Worm (Caenorhabditis elegans) whole organism, early embryonic: ENCODE measurements around the gene E01G4.3.

Experiments
- B0310.2 ChIP-seq: sonication (generic microtip); optimal IDR thresholded peaks from 2 replicates; lab custom pipeline; 2016; ENCODE audit warnings: mild to moderate bottlenecking, missing genetic modification characterization, missing compliant biosample characterization
- F13C5.2 ChIP-seq: sonication (generic microtip); optimal IDR thresholded peaks from 2 replicates; lab custom pipeline; 2017; ENCODE audit warnings: mild to moderate bottlenecking, missing genetic modification characterization, inconsistent platforms, missing compliant biosample characterization
- aly-1 ChIP-seq: sonication (generic microtip); optimal IDR thresholded peaks from 2 replicates; lab custom pipeline; 2016; ENCODE audit warnings: missing genetic modification characterization, missing compliant biosample characterization
- ama-1 ChIP-seq: fragments of 150-350 bp; optimal IDR thresholded peaks from 2 replicates; lab custom pipeline; 2014
- ceh-13 ChIP-seq: fragments of 200-800 bp; sonication (Bioruptor generic); optimal IDR thresholded peaks from 2 replicates; lab custom pipeline; 2018; ENCODE audit warnings: mild to moderate bottlenecking, missing genetic modification characterization, missing compliant biosample characterization
- ceh-36 ChIP-seq: sonication (generic microtip); optimal IDR thresholded peaks from 2 replicates; lab custom pipeline; 2016; ENCODE audit warnings: missing genetic modification characterization, inconsistent platforms, missing compliant biosample characterization
- ets-7 ChIP-seq: sonication (generic microtip); optimal IDR thresholded peaks from 2 replicates; lab custom pipeline; 2016; ENCODE audit warnings: missing genotype, missing genetic modification characterization, missing compliant biosample characterization
- flt-1 ChIP-seq: fragments of 200-800 bp; sonication (Bioruptor generic); IDR thresholded peaks from 2 replicates; pipeline ENCODE4 v1.3.6; 2022; ENCODE audit warnings: missing genetic modification characterization, missing compliant biosample characterization
- hmbx-1 ChIP-seq: sonication (generic microtip); optimal IDR thresholded peaks from 2 replicates; lab custom pipeline; 2016; ENCODE audit warnings: mild to moderate bottlenecking, missing genetic modification characterization, missing compliant biosample characterization
- hmg-4 ChIP-seq: fragments of 200-800 bp; sonication (Bioruptor generic); optimal IDR thresholded peaks from 2 replicates; lab custom pipeline; 2018; ENCODE audit warnings: mild to moderate bottlenecking, missing genetic modification characterization, missing compliant biosample characterization
- hnd-1 ChIP-seq: sonication (generic microtip); optimal IDR thresholded peaks from 2 replicates; lab custom pipeline; 2016; ENCODE audit warnings: missing genetic modification characterization, missing compliant biosample characterization
- pes-1 ChIP-seq: fragments of 200-800 bp; sonication (Bioruptor generic); IDR thresholded peaks from 2 replicates; pipeline ENCODE4 v1.3.6; 2022; ENCODE audit warnings: missing genetic modification reagents, missing genetic modification characterization, missing compliant biosample characterization
- scrt-1 ChIP-seq: fragments of 200-800 bp; sonication (Bioruptor generic); IDR thresholded peaks from 2 replicates; pipeline ENCODE4 v1.3.6; 2022; ENCODE audit warnings: missing genetic modification characterization, missing compliant biosample characterization
- sea-1 ChIP-seq: fragments of 200-800 bp; sonication (Bioruptor generic); conservative IDR thresholded peaks from 2 replicates; pipeline ENCODE4 v1.3.6; 2022; ENCODE audit warnings: missing genetic modification characterization, missing compliant biosample characterization
- tbx-11 ChIP-seq: fragments of 200-800 bp; sonication (Bioruptor generic); IDR thresholded peaks from 2 replicates; pipeline ENCODE4 v1.3.6; 2022; ENCODE audit warnings: missing genetic modification characterization, missing compliant biosample characterization
- tbx-37 ChIP-seq: fragments of 200-800 bp; sonication (Bioruptor generic); conservative IDR thresholded peaks from 2 replicates; pipeline ENCODE4 v1.3.6; 2022; ENCODE audit warnings: missing genetic modification reagents, missing genetic modification characterization, missing compliant biosample characterization
- tra-4 ChIP-seq: sonication (generic microtip); optimal IDR thresholded peaks from 2 replicates; lab custom pipeline; 2017; ENCODE audit warnings: missing genetic modification characterization, missing compliant biosample characterization

Gene E01G4.3

ce11 chrII:13470655-13471054 is 1.3 kb upstream of the E01G4.3 start:
- TF ChIP-seq ets-7 (tag; lab: Kevin White, UChicago) (no peak), flt-1 (GFP tag; lab: Robert Waterston, UW) (no peak)

DNA sequence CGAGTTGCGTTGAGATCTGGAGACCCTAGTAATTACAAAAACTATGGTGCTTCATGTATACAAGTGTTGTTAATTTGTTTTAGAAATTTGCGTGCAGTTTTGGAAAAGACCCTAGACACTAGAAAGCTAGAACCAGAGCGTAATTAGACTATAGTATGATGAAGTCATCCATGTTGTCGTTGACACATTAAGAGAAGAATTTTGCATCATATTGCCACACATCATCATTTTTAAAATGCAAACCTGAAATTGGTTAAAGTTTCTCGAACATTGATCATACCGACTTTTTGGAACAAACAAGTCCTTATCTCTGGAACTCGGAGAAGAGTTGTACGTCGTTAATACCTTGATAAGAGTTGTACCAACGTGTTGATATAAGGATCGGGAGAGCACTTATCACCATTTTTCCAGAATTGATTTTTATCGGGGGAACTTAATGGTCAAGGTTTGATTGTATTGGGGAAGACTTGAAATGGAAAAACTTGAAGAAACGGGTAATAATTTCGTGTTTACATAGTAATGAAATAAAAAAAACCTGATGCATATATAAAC is 1.5 kb downstream of the E01G4.3 start:
- TF ChIP-seq ceh-36 (tag; lab: Kevin White, UChicago) (no peak), scrt-1 (GFP tag; lab: Robert Waterston, UW) (no peak), tbx-37 (GFP tag; lab: Robert Waterston, UW) (no peak), pes-1 (GFP tag; lab: Robert Waterston, UW) (no peak), hnd-1 (tag; lab: Kevin White, UChicago) (no peak), hmbx-1 (tag; lab: Kevin White, UChicago) (no peak), sea-1 (GFP tag; lab: Robert Waterston, UW) (no peak), tbx-11 (GFP tag; lab: Robert Waterston, UW) (no peak), F13C5.2 (tag; lab: Kevin White, UChicago) (no peak), ceh-13 (GFP tag; lab: Kevin White, UChicago) (no peak), hmg-4 (GFP tag; lab: Kevin White, UChicago) (no peak), ama-1 (lab: Kevin White, UChicago) (no peak), B0310.2 (tag; lab: Kevin White, UChicago) (no peak), tra-4 (tag; lab: Kevin White, UChicago) (no peak), aly-1 (tag; lab: Kevin White, UChicago) (no peak)

- no peak for TF ChIP-seq ceh-13 (GFP tag; lab: Kevin White, UChicago)
- TF ChIP-seq ama-1 (lab: Kevin White, UChicago) = no peak
- TF ChIP-seq B0310.2 (tag; lab: Kevin White, UChicago) = no peak
- no peak for TF ChIP-seq ceh-36 (tag; lab: Kevin White, UChicago)
- TF ChIP-seq hmg-4 (GFP tag; lab: Kevin White, UChicago) = no peak
- no peak for TF ChIP-seq ets-7 (tag; lab: Kevin White, UChicago)
- TF ChIP-seq sea-1 (GFP tag; lab: Robert Waterston, UW) = no peak
- TF ChIP-seq scrt-1 (GFP tag; lab: Robert Waterston, UW) = no peak
- TF ChIP-seq flt-1 (GFP tag; lab: Robert Waterston, UW) = no peak
- TF ChIP-seq aly-1 (tag; lab: Kevin White, UChicago) = no peak
- no peak for TF ChIP-seq hmbx-1 (tag; lab: Kevin White, UChicago)
- TF ChIP-seq pes-1 (GFP tag; lab: Robert Waterston, UW) = no peak
- no peak for TF ChIP-seq hnd-1 (tag; lab: Kevin White, UChicago)
- TF ChIP-seq tra-4 (tag; lab: Kevin White, UChicago) = no peak
- TF ChIP-seq F13C5.2 (tag; lab: Kevin White, UChicago) = no peak
- TF ChIP-seq tbx-11 (GFP tag; lab: Robert Waterston, UW) = no peak
- TF ChIP-seq tbx-37 (GFP tag; lab: Robert Waterston, UW) = no peak
These were observed 4.0 kb downstream of the E01G4.3 start for ce11 chrII:13465381-13465838.

ce11 chrII:13461604-13462375 is 7.6 kb downstream of the E01G4.3 start:
- no peak for TF ChIP-seq B0310.2 (tag; lab: Kevin White, UChicago)
- TF ChIP-seq F13C5.2 (tag; lab: Kevin White, UChicago) = no peak
- TF ChIP-seq tbx-11 (GFP tag; lab: Robert Waterston, UW) = no peak
- TF ChIP-seq tra-4 (tag; lab: Kevin White, UChicago) = no peak
- TF ChIP-seq ceh-13 (GFP tag; lab: Kevin White, UChicago) = no peak
- peak; percentile 10 for TF ChIP-seq ets-7 (tag; lab: Kevin White, UChicago)
- peak; percentile 66 for TF ChIP-seq hmg-4 (GFP tag; lab: Kevin White, UChicago)
- no peak for TF ChIP-seq flt-1 (GFP tag; lab: Robert Waterston, UW)
- TF ChIP-seq hnd-1 (tag; lab: Kevin White, UChicago) = no peak

DNA sequence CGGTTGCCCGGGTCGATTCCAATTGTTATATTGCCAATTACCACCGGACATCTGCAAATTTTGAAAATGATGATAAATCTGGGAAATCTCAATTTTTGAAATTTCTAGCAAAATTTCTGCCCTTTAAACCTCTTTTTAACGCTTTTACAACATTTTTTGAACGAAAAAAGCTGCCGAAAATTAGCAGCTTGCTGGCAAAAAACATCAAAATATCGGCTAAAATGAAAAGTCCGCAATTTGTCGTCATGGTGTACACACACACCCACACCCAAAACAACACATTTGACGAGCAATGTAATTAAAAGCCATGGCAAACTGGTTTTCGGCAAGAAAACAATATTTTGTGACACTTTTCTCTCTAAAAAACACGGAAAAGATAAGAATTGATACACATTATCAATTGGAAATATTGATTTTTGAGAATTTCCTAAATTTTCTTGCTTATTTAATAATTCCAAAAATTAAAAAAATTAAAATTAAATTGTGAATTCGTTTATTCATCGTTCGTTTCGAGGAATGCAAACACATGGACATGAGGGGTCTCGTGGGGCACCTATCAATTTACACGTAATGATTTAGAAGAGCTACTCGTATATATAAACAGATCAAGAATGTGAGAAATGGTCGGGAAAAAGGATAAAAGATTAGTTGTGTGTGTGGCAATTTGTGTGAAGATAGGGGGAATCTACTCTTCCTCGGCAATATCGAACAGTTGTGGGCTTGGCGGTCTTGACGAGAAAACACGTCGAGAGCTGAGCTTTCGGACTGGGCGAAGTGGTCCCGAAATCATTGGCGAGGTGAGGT is 8.6 kb downstream of the E01G4.3 start, which contains the start of gene pqn-27:
Gene pqn-27, minus strand, starts transcription at position 51 of the 804 bp plus-strand sequence.
- TF ChIP-seq ama-1 (lab: Kevin White, UChicago) = peak; percentile 83
- no peak for TF ChIP-seq ets-7 (tag; lab: Kevin White, UChicago)
- TF ChIP-seq hmbx-1 (tag; lab: Kevin White, UChicago) = no peak
- no peak for TF ChIP-seq hnd-1 (tag; lab: Kevin White, UChicago)
- TF ChIP-seq B0310.2 (tag; lab: Kevin White, UChicago) = no peak
- TF ChIP-seq hmg-4 (GFP tag; lab: Kevin White, UChicago) = no peak
- no peak for TF ChIP-seq aly-1 (tag; lab: Kevin White, UChicago)
- no peak; the same call in 1 of the 2 replicates for TF ChIP-seq flt-1 (GFP tag; lab: Robert Waterston, UW)

DNA sequence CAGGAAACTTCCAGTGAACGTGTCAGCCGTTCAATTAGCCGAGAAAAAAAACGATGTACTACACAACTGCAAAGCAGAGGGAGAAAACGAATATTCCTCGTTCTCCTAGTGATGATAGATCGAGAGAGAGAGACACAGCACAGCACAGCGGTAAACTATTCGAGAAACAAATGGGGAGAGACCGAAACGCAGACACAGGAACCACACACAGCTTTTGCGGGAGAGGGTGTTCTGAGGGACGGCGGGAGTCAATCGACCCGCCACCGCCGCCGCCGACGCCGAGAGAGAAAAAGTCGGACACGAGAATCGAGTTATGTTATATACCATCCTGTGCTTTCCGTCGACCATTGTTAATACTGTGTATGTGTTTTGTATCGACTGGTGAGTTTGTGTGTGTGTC is 12.8 kb downstream of the E01G4.3 start:
- TF ChIP-seq hmg-4 (GFP tag; lab: Kevin White, UChicago) (peak; percentile 52), ceh-13 (GFP tag; lab: Kevin White, UChicago) (no peak), B0310.2 (tag; lab: Kevin White, UChicago) (peak; percentile 45), F13C5.2 (tag; lab: Kevin White, UChicago) (no peak)
